Worm (Caenorhabditis elegans): ENCODE measurements around the gene ser-1.
A peak's percentile ranks its signal among the peaks of the same experiment; 100 is the strongest.

DNA sequence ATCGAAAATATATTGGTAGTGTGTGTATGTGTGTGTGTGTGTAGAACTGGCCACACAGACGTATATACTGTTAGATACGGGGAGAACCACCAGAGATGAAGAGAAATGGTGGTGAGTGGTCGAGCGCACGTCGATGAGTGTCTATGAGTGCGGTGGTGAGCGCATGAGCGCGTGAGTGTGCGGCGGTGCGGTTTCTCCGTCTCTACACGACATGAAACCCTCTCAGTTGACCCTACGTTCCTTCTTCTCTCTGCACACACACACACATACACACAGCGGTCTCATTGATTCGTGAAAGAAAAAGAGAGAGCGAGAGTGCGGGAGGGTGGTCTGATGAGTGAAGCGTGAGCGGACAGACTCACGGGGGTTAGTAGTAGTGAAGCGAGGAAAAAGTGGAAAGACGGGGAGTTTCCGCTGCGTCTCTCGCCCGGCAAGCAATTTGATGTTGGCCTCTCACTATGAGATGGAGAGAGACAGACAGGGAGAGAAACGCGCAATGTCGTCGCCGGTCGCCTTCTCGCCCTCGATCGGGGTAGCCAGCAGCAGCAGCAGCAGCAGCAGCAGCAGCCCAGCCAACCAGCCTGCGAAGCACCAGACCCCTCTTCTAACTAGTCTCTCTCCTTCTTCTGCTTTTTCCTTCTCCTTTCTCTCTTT lies 32.9 kb downstream of the ser-1 start:
- TF ChIP-seq ama-1 (optimal IDR thresholded peaks at IDR 0.05): peak; percentile 48
- peak; percentile 90 for TF ChIP-seq tra-1 (GFP tag; IDR thresholded peaks at IDR 0.05)
- TF ChIP-seq vab-7 (GFP tag; IDR thresholded peaks at IDR 0.05): peak; percentile 78
- peak; percentile 95 for TF ChIP-seq hmg-1.1 (GFP tag; IDR thresholded peaks at IDR 0.05)
- TF ChIP-seq zag-1 (tag; optimal IDR thresholded peaks at IDR 0.05): peak; percentile 57
- TF ChIP-seq cey-2 (tag; optimal IDR thresholded peaks at IDR 0.05; ENCODE audit: borderline replicate concordance, insufficient read depth): peak; percentile 39
- TF ChIP-seq dmd-9 (GFP tag; IDR thresholded peaks at IDR 0.05): peak; percentile 74
- TF ChIP-seq daf-16 (GFP tag; optimal IDR thresholded peaks at IDR 0.05): peak; percentile 59 to 86
- TF ChIP-seq daf-16 (tag; optimal IDR thresholded peaks at IDR 0.05): peak; percentile 90
- TF ChIP-seq unc-62 (GFP tag; optimal IDR thresholded peaks at IDR 0.05 in 1 of 2): peak in 1 of 2 experiments; percentile 100
- peak; percentile 6 for TF ChIP-seq unc-62 (tag; optimal IDR thresholded peaks at IDR 0.05)
- peak; percentile 86 to 87 for TF ChIP-seq lsy-2 (tag; optimal IDR thresholded peaks at IDR 0.05)
- peak; percentile 90 for TF ChIP-seq T26A8.4 (GFP tag; IDR thresholded peaks at IDR 0.05)
- peak; percentile 87 for TF ChIP-seq lin-1 (GFP tag; IDR thresholded peaks at IDR 0.05)
- no peak for TF ChIP-seq aly-2 (tag; optimal IDR thresholded peaks at IDR 0.05)

Measured in whole organism, L4 larva.